Worm (Caenorhabditis elegans) whole organism, L3 larva: ENCODE results near the gene rpa-1.
A peak's percentile ranks its signal among the peaks of the same experiment; 100 is the strongest.

Source experiments
- R02D3.7 ChIP-seq: fragments of 150-350 bp; optimal IDR thresholded peaks from 2 replicates; lab custom pipeline; 2014; ENCODE audit warnings: missing biosample characterization, missing genetic modification characterization
- aly-2 ChIP-seq: fragments of 150-350 bp; optimal IDR thresholded peaks from 2 replicates; lab custom pipeline; 2014; ENCODE audit warnings: missing biosample characterization, missing genetic modification characterization
- ama-1 ChIP-seq: fragments of 150-350 bp; optimal IDR thresholded peaks from 2 replicates; lab custom pipeline; 2018
- ceh-16 ChIP-seq: sonication (generic microtip); optimal IDR thresholded peaks from 2 replicates; lab custom pipeline; 2017; ENCODE audit warnings: missing biosample characterization, missing genetic modification characterization
- ceh-9 ChIP-seq: sonication (generic microtip); optimal IDR thresholded peaks from 2 replicates; lab custom pipeline; 2018; ENCODE audit warnings: missing biosample characterization, missing genetic modification characterization
- daf-12 ChIP-seq: fragments of 150-350 bp; optimal IDR thresholded peaks from 2 replicates; lab custom pipeline; 2014; ENCODE audit warnings: missing biosample characterization, missing genetic modification reagents, missing genetic modification characterization
- egl-5 ChIP-seq: fragments of 150-350 bp; optimal IDR thresholded peaks from 2 replicates; lab custom pipeline; 2017; ENCODE audit warnings: missing biosample characterization, missing genetic modification reagents, missing genetic modification characterization, inconsistent platforms
- elt-1 ChIP-seq: fragments of 150-350 bp; optimal IDR thresholded peaks from 2 replicates; lab custom pipeline; 2014; ENCODE audit warnings: missing biosample characterization, missing genetic modification characterization
- elt-2 ChIP-seq: sonication (generic microtip); optimal IDR thresholded peaks from 2 replicates; lab custom pipeline; 2016; ENCODE audit warnings: missing genetic modification reagents, mild to moderate bottlenecking, missing genetic modification characterization, missing compliant biosample characterization
- elt-3 ChIP-seq, 3 experiments: fragments of 150-350 bp in 1 of 3; sonication (generic microtip) in 2 of 3; optimal IDR thresholded peaks; 2 replicates in 2 of 3; 4 replicates in 1 of 3; lab custom pipeline; 2014 to 2017; ENCODE audit warnings: missing biosample characterization in 3 of 3, missing genetic modification characterization in 3 of 3
- eor-1 ChIP-seq, 2 experiments: fragments of 150-350 bp; optimal IDR thresholded peaks; 2 replicates each; lab custom pipeline; 2014 to 2018; ENCODE audit warnings: missing biosample characterization in 2 of 2, missing genetic modification characterization in 2 of 2
- fkh-10 ChIP-seq: sonication (generic microtip); optimal IDR thresholded peaks from 2 replicates; lab custom pipeline; 2017; ENCODE audit warnings: missing biosample characterization, missing genetic modification reagents, missing genetic modification characterization
- fkh-2 ChIP-seq: fragments of 150-350 bp; optimal IDR thresholded peaks from 2 replicates; lab custom pipeline; 2014; ENCODE audit warnings: missing biosample characterization, missing genetic modification reagents, missing genetic modification characterization
- hmg-11 ChIP-seq: sonication (generic microtip); optimal IDR thresholded peaks from 2 replicates; lab custom pipeline; 2016; ENCODE audit warnings: missing genetic modification characterization, missing compliant biosample characterization
- jun-1 ChIP-seq: fragments of 150-350 bp; optimal IDR thresholded peaks from 2 replicates; lab custom pipeline; 2014; ENCODE audit warnings: missing biosample characterization, missing genetic modification reagents, missing genetic modification characterization
- lin-15B ChIP-seq: fragments of 150-350 bp; optimal IDR thresholded peaks from 2 replicates; lab custom pipeline; 2014; ENCODE audit warnings: missing biosample characterization, missing genetic modification characterization
- lin-39 ChIP-seq: fragments of 150-350 bp; optimal IDR thresholded peaks from 2 replicates; lab custom pipeline; 2018; ENCODE audit warnings: missing biosample characterization, missing genetic modification reagents, missing genetic modification characterization
- lsy-12 ChIP-seq: sonication (generic microtip); optimal IDR thresholded peaks from 2 replicates; lab custom pipeline; 2016; ENCODE audit warnings: mild to moderate bottlenecking, missing genetic modification characterization, missing compliant biosample characterization
- mdl-1 ChIP-seq: fragments of 150-350 bp; optimal IDR thresholded peaks from 2 replicates; lab custom pipeline; 2014; ENCODE audit warnings: missing biosample characterization, missing genetic modification characterization
- mml-1 ChIP-seq: fragments of 150-350 bp; sonication (generic microtip); optimal IDR thresholded peaks from 3 replicates; lab custom pipeline; 2014; ENCODE audit warnings: missing biosample characterization, missing genetic modification characterization
- nfya-1 ChIP-seq: sonication (generic microtip); optimal IDR thresholded peaks from 2 replicates; lab custom pipeline; 2017; ENCODE audit warnings: missing genetic modification characterization, mild to moderate bottlenecking, missing compliant biosample characterization, antibody characterized with exemption, moderate library complexity; ENCODE audit not compliant: insufficient read depth
- nhr-11 ChIP-seq: fragments of 150-350 bp; optimal IDR thresholded peaks from 2 replicates; lab custom pipeline; 2014; ENCODE audit warnings: missing biosample characterization, missing genetic modification characterization
- nhr-12 ChIP-seq: fragments of 150-350 bp; optimal IDR thresholded peaks from 2 replicates; lab custom pipeline; 2014; ENCODE audit warnings: missing biosample characterization, missing genetic modification characterization
- nhr-23 ChIP-seq: fragments of 150-350 bp; optimal IDR thresholded peaks from 2 replicates; lab custom pipeline; 2014; ENCODE audit warnings: missing biosample characterization, missing genetic modification reagents, missing genetic modification characterization
- nhr-237 ChIP-seq: fragments of 150-350 bp; optimal IDR thresholded peaks from 2 replicates; lab custom pipeline; 2014; ENCODE audit warnings: missing biosample characterization, missing genetic modification characterization
- nhr-28 ChIP-seq: fragments of 150-350 bp; optimal IDR thresholded peaks from 2 replicates; lab custom pipeline; 2014; ENCODE audit warnings: missing biosample characterization, missing genetic modification characterization
- nhr-43 ChIP-seq: sonication (generic microtip); optimal IDR thresholded peaks from 2 replicates; lab custom pipeline; 2016; ENCODE audit warnings: mild to moderate bottlenecking, missing genetic modification characterization, missing compliant biosample characterization; ENCODE audit not compliant: poor library complexity, severe bottlenecking
- nhr-67 ChIP-seq: fragments of 150-350 bp; optimal IDR thresholded peaks from 2 replicates; lab custom pipeline; 2014; ENCODE audit warnings: missing biosample characterization, missing genetic modification characterization
- nhr-76 ChIP-seq: fragments of 150-350 bp; sonication (generic microtip); optimal IDR thresholded peaks from 5 replicates; lab custom pipeline; 2014; ENCODE audit warnings: missing biosample characterization, missing genetic modification characterization
- nhr-77 ChIP-seq: fragments of 150-350 bp; optimal IDR thresholded peaks from 2 replicates; lab custom pipeline; 2014; ENCODE audit warnings: missing biosample characterization, missing genetic modification characterization
- pha-4 ChIP-seq: fragments of 150-350 bp; optimal IDR thresholded peaks from 2 replicates; lab custom pipeline; 2014; ENCODE audit warnings: missing biosample characterization, missing genetic modification reagents, missing genetic modification characterization
- pqm-1 ChIP-seq: fragments of 150-350 bp; optimal IDR thresholded peaks from 2 replicates; lab custom pipeline; 2017; ENCODE audit warnings: missing biosample characterization, missing genetic modification characterization, inconsistent platforms
- sea-2 ChIP-seq: fragments of 150-350 bp; sonication (generic microtip); optimal IDR thresholded peaks from 4 replicates; lab custom pipeline; 2014; ENCODE audit warnings: missing biosample characterization, missing genetic modification reagents, missing genetic modification characterization
- snpc-4 ChIP-seq: fragments of 150-350 bp; optimal IDR thresholded peaks from 2 replicates; lab custom pipeline; 2014; ENCODE audit warnings: missing biosample characterization, missing genetic modification characterization
- unc-39 ChIP-seq: sonication (generic microtip); optimal IDR thresholded peaks from 4 replicates; lab custom pipeline; 2017; ENCODE audit warnings: missing biosample characterization, missing genetic modification characterization
- unc-62 ChIP-seq: fragments of 150-350 bp; sonication (generic microtip); optimal IDR thresholded peaks from 4 replicates; lab custom pipeline; 2014; ENCODE audit warnings: missing biosample characterization, missing genetic modification reagents, missing genetic modification characterization
- zag-1 ChIP-seq: fragments of 150-350 bp; optimal IDR thresholded peaks from 2 replicates; lab custom pipeline; 2014; ENCODE audit warnings: missing biosample characterization, missing genetic modification characterization

The rpa-1 gene

ce11 chrII:7616141-7616540 is 48.2 kb upstream of the rpa-1 start, which contains the start of gene cdc-42:
cdc-42 (plus strand) TSS chrII:7616452.
- TF ChIP-seq nfya-1 (tag; lab: Kevin White, UChicago) = no peak
- no peak for TF ChIP-seq nhr-12
- no peak for TF ChIP-seq hmg-11 (tag; lab: Kevin White, UChicago)
- no peak for TF ChIP-seq unc-39 (tag; lab: Kevin White, UChicago)
- TF ChIP-seq pqm-1 (tag; lab: Kevin White, UChicago) = no peak
- no peak for TF ChIP-seq ceh-9
- peak; percentile 16 for TF ChIP-seq ama-1 (lab: Kevin White, UChicago)
- TF ChIP-seq, all 47 proteins: peak for 1

ce11 chrII:7618212-7618611 is 46.2 kb upstream of the rpa-1 start:
- TF ChIP-seq egl-5 (no peak), nhr-12 (no peak), ceh-9 (no peak), snpc-4 (tag; lab: Kevin White, UChicago) (no peak), eor-1 (tag; optimal IDR thresholded peaks at IDR 0.05; lab: Kevin White, UChicago) (no peak), elt-1 (no peak), nhr-11 (tag; lab: Kevin White, UChicago) (no peak), ceh-16 (tag; lab: Kevin White, UChicago) (no peak), elt-2 (peak; percentile 37), lin-39 (tag; lab: Kevin White, UChicago) (no peak), nhr-76 (no peak), mml-1 (tag; lab: Kevin White, UChicago) (no peak), aly-2 (tag; lab: Kevin White, UChicago) (no peak), sea-2 (GFP tag; lab: Kevin White, UChicago) (no peak), nfya-1 (tag; lab: Kevin White, UChicago) (no peak), daf-12 (no peak), nhr-237 (tag; lab: Kevin White, UChicago) (no peak), pqm-1 (tag; lab: Kevin White, UChicago) (peak; percentile 52), pha-4 (tag; lab: Kevin White, UChicago) (peak; percentile 5), nhr-28 (tag; lab: Kevin White, UChicago) (no peak), lin-15B (tag; lab: Kevin White, UChicago) (no peak)
- TF ChIP-seq, all 47 proteins: peak for 3

- TF ChIP-seq elt-3 (tag; optimal IDR thresholded peaks at IDR 0.05; lab: Kevin White, UChicago) (no peak), elt-1 (no peak), nhr-28 (tag; lab: Kevin White, UChicago) (no peak), mdl-1 (tag; lab: Kevin White, UChicago) (no peak), ama-1 (lab: Kevin White, UChicago) (no peak)
Measured at ce11 chrII:7620413-7620812, 44.0 kb upstream of the rpa-1 start, which contains the start of gene R07G3.8. R07G3.8 (minus strand) TSS chrII:7620513.

ce11 chrII:7621513-7621912 is 42.9 kb upstream of the rpa-1 start:
- no peak for TF ChIP-seq unc-39 (tag; lab: Kevin White, UChicago)
- TF ChIP-seq nhr-23 (tag; lab: Kevin White, UChicago) = peak; percentile 36

ce11 chrII:7623466-7623865 is 40.9 kb upstream of the rpa-1 start:
- TF ChIP-seq pha-4 (tag; lab: Kevin White, UChicago) (peak; percentile 70), elt-2 (peak; percentile 76), pqm-1 (tag; lab: Kevin White, UChicago) (peak; percentile 38), elt-1 (no peak), jun-1 (peak; percentile 43), fkh-2 (tag; lab: Kevin White, UChicago) (no peak), nfya-1 (tag; lab: Kevin White, UChicago) (peak; percentile 7)
- TF ChIP-seq, all 47 proteins: peak for 5

ce11 chrII:7624272-7624671 is 40.1 kb upstream of the rpa-1 start:
- TF ChIP-seq mml-1 (tag; lab: Kevin White, UChicago) = no peak
- no peak for TF ChIP-seq lsy-12 (tag; lab: Kevin White, UChicago)
- no peak for TF ChIP-seq zag-1 (tag; lab: Kevin White, UChicago)
- no peak for TF ChIP-seq nhr-43 (tag; lab: Kevin White, UChicago)
- no peak for TF ChIP-seq R02D3.7 (tag; lab: Kevin White, UChicago)
- TF ChIP-seq nhr-67 (tag; lab: Kevin White, UChicago) = no peak
- no peak for TF ChIP-seq unc-39 (tag; lab: Kevin White, UChicago)
- no peak for TF ChIP-seq aly-2 (tag; lab: Kevin White, UChicago)
- no peak for TF ChIP-seq snpc-4 (tag; lab: Kevin White, UChicago)
- TF ChIP-seq mdl-1 (tag; lab: Kevin White, UChicago) = no peak
- no peak for TF ChIP-seq nhr-11 (tag; lab: Kevin White, UChicago)
- TF ChIP-seq eor-1 (tag; optimal IDR thresholded peaks at IDR 0.05; lab: Kevin White, UChicago) = no peak
- no peak for TF ChIP-seq nfya-1 (tag; lab: Kevin White, UChicago)
- no peak for TF ChIP-seq nhr-76
- TF ChIP-seq egl-5 = no peak
- no peak for TF ChIP-seq unc-62 (GFP tag; lab: Kevin White, UChicago)
- no peak for TF ChIP-seq nhr-77 (tag; lab: Kevin White, UChicago)
- TF ChIP-seq jun-1 = no peak
- TF ChIP-seq pqm-1 (tag; lab: Kevin White, UChicago) = no peak
- TF ChIP-seq fkh-10 (GFP tag; lab: Kevin White, UChicago) = no peak
- TF ChIP-seq, all 47 proteins: peak for 0
